Worm (Caenorhabditis elegans): ENCODE measurements around the gene T12A7.6.

The T12A7.6 gene

ce11 chrIV:11792495-11792894, 43.5 kb downstream of the T12A7.6 start, which contains the start of gene H01G02.3:
Gene H01G02.3 (minus strand): TSS chrIV:11792595.
- TF ChIP-seq ceh-13 (GFP tag; optimal IDR thresholded peaks at IDR 0.05): no peak
- TF ChIP-seq pes-1 (GFP tag; IDR thresholded peaks at IDR 0.05): no peak
- TF ChIP-seq F13C5.2 (tag; optimal IDR thresholded peaks at IDR 0.05): no peak
- no peak for TF ChIP-seq hnd-1 (tag; optimal IDR thresholded peaks at IDR 0.05)
- no peak for TF ChIP-seq B0310.2 (tag; optimal IDR thresholded peaks at IDR 0.05)
- TF ChIP-seq tbx-37 (GFP tag; conservative IDR thresholded peaks at IDR 0.05): no peak
- no peak for TF ChIP-seq hmbx-1 (tag; optimal IDR thresholded peaks at IDR 0.05)
- no peak for TF ChIP-seq ama-1 (optimal IDR thresholded peaks at IDR 0.05)
- TF ChIP-seq ceh-36 (tag; optimal IDR thresholded peaks at IDR 0.05): no peak
- TF ChIP-seq tra-4 (tag; optimal IDR thresholded peaks at IDR 0.05): no peak
- TF ChIP-seq sea-1 (GFP tag; conservative IDR thresholded peaks at IDR 0.05): no peak

ce11 chrIV:11793170-11793569, 44.1 kb downstream of the T12A7.6 start:
- TF ChIP-seq ceh-13 (GFP tag; optimal IDR thresholded peaks at IDR 0.05) (no peak), ets-7 (tag; optimal IDR thresholded peaks at IDR 0.05) (no peak), ama-1 (optimal IDR thresholded peaks at IDR 0.05) (no peak), tbx-11 (GFP tag; IDR thresholded peaks at IDR 0.05) (no peak), flt-1 (GFP tag; IDR thresholded peaks at IDR 0.05) (no peak), F13C5.2 (tag; optimal IDR thresholded peaks at IDR 0.05) (no peak), tra-4 (tag; optimal IDR thresholded peaks at IDR 0.05) (no peak)

DNA sequence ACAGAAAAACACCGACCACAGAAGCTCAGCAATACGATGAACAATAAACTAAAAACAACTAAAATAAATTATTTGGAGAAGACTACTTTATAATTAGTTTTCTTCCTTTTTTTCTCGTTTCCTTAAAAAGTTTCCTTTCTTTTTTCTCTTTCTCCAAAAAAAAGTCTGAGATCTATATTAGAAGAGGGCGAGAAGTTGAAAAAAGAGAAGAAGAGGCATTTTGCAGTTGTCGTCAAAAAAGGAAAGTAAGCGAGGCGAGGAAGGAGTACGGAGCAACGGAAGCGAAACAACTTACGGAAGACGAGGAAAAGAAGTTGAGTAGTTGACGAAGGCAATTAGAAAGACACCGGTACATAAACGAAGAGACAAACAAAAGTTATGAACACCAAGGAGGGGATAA, 46.9 kb downstream of the T12A7.6 start:
- no peak for TF ChIP-seq sea-1 (GFP tag; conservative IDR thresholded peaks at IDR 0.05)

ce11 chrIV:11796818-11797217, 47.8 kb downstream of the T12A7.6 start:
- TF ChIP-seq ceh-36 (tag; optimal IDR thresholded peaks at IDR 0.05) (no peak), hmbx-1 (tag; optimal IDR thresholded peaks at IDR 0.05) (no peak), tbx-37 (GFP tag; conservative IDR thresholded peaks at IDR 0.05) (no peak), scrt-1 (GFP tag; IDR thresholded peaks at IDR 0.05) (no peak), hnd-1 (tag; optimal IDR thresholded peaks at IDR 0.05) (no peak), tbx-11 (GFP tag; IDR thresholded peaks at IDR 0.05) (no peak), flt-1 (GFP tag; IDR thresholded peaks at IDR 0.05) (no peak), ets-7 (tag; optimal IDR thresholded peaks at IDR 0.05) (no peak), B0310.2 (tag; optimal IDR thresholded peaks at IDR 0.05) (no peak), aly-1 (tag; optimal IDR thresholded peaks at IDR 0.05) (no peak)

ce11 chrIV:11799240-11799639, 50.2 kb downstream of the T12A7.6 start:
- TF ChIP-seq ets-7 (tag; optimal IDR thresholded peaks at IDR 0.05): no peak
- TF ChIP-seq B0310.2 (tag; optimal IDR thresholded peaks at IDR 0.05): no peak
- TF ChIP-seq tbx-37 (GFP tag; conservative IDR thresholded peaks at IDR 0.05): no peak
